Fruit fly (Drosophila melanogaster) whole organism, adult: Measurements from ENCODE around the gene Fam92.

Experiments used
- CG33017 ChIP-seq: fragments of 200-800 bp; sonication (Bioruptor generic); optimal IDR thresholded peaks from 2 replicates; lab custom pipeline; 2018; ENCODE audit warnings: missing biosample characterization, mild to moderate bottlenecking, missing genetic modification characterization, moderate library complexity
- CG7045 ChIP-seq: fragments of 200-800 bp; sonication (Bioruptor generic); optimal IDR thresholded peaks from 2 replicates; lab custom pipeline; 2017; ENCODE audit warnings: missing biosample characterization, mild to moderate bottlenecking, missing genetic modification characterization
- Clk ChIP-seq: fragments of 200-800 bp; sonication (Bioruptor generic); optimal IDR thresholded peaks from 2 replicates; lab custom pipeline; 2017; ENCODE audit warnings: missing biosample characterization, missing genetic modification characterization
- kay ChIP-seq: fragments of 200-800 bp; sonication (Bioruptor generic); peaks from one replicate; lab custom pipeline; 2016; ENCODE audit warnings: missing biosample characterization, missing genetic modification characterization, borderline replicate concordance

DNA sequence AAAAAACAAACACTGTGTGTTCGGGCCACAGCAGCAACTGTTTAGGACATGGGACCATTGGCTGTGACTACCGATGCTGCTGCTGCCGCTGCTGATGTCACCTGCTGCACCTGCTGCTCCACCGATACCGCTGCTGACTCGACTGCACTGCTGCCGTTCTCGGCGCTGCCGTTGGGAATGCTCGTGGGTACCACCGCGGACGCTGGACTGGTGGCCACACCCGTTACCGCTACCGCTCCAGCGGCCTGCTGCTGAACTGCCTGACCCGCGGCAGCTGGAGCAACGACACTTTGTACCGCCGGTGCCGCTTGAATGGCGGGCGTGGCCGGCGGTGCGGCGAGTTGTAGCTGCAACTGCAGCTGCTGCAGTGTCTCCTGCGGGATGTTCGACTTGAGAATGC is 33.0 kb downstream of the Fam92 start:
- TF ChIP-seq CG7045 (GFP tag; lab: Kevin White, UChicago) (no peak), kay (GFP tag; lab: Kevin White, UChicago) (no peak), Clk (GFP tag; lab: Kevin White, UChicago) (no peak), CG33017 (tag; lab: Kevin White, UChicago) (no peak)
